Worm (Caenorhabditis elegans): Measurements from ENCODE around the gene clec-143.

DNA sequence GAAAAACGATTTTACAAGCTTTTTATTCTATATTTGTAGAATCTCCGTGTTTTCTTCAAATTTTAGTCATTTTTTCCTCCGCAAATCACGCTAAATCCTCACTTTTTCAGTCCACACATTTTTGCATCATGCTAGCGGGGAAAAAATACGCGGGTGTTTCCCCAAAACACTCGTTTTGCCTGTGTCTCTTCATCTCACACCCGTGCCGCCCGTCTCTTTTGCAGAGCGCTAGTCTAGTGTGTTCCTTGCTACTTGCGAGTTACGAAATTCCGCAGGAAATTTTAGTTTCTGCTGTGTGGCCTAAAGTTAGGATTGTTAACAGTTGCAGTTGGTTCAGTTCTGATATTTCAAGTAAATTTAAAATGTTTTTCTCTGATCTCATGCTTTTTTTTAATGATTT, 24.4 kb downstream of the clec-143 start:
- TF ChIP-seq flt-1 (GFP tag; IDR thresholded peaks at IDR 0.05): no peak
- no peak for TF ChIP-seq klf-2 (GFP tag; conservative IDR thresholded peaks at IDR 0.05)
- TF ChIP-seq cog-1 (tag; optimal IDR thresholded peaks at IDR 0.05): no peak
- TF ChIP-seq T22C8.4 (GFP tag; IDR thresholded peaks at IDR 0.05): no peak

Data from whole organism, midembryonic.